Fruit fly (Drosophila melanogaster) Kc167 (cell line): ENCODE results near the gene Tcs5.

Source experiments
- Myc ChIP-seq: fragments of >200 bp; optimal IDR thresholded peaks from 2 replicates; lab custom pipeline; 2017; ENCODE audit warnings: missing external identifiers
- Sin3A ChIP-seq: fragments of >200 bp; optimal IDR thresholded peaks from 2 replicates; lab custom pipeline; 2018; ENCODE audit warnings: missing external identifiers
- h ChIP-seq: fragments of >200 bp; optimal IDR thresholded peaks from 3 replicates; lab custom pipeline; 2018; ENCODE audit warnings: missing external identifiers
- insv ChIP-seq: fragments of >200 bp; optimal IDR thresholded peaks from 3 replicates; lab custom pipeline; 2018; ENCODE audit warnings: missing external identifiers
- psq ChIP-seq: fragments of >200 bp; optimal IDR thresholded peaks from 2 replicates; lab custom pipeline; 2017; ENCODE audit warnings: missing external identifiers
- ttk ChIP-seq: sonication (Bioruptor generic); optimal IDR thresholded peaks from 2 replicates; lab custom pipeline; 2017; ENCODE audit warnings: missing external identifiers

dm6 chr3L:5182994-5183566, 43.9 kb upstream of the Tcs5 start:
- no peak for TF ChIP-seq Sin3A (lab: Kevin White, UChicago)
- no peak for TF ChIP-seq insv
- no peak for TF ChIP-seq h (lab: Kevin White, UChicago)
- TF ChIP-seq psq (lab: Kevin White, UChicago): no peak
- no peak for TF ChIP-seq ttk (lab: Kevin White, UChicago)
- TF ChIP-seq Myc (lab: Kevin White, UChicago): no peak
